Fruit fly (Drosophila melanogaster): Measurements from ENCODE around the gene Ube4A.

dm6 chr2L:6622642-6623162 lies 35.6 kb upstream of the Ube4A start, which contains the start of gene CG34345:
- TF ChIP-seq psq (optimal IDR thresholded peaks at IDR 0.05) (no peak), CG8478 (optimal IDR thresholded peaks at IDR 0.05) (no peak), usp (GFP tag; optimal IDR thresholded peaks at IDR 0.05) (no peak), pan (optimal IDR thresholded peaks at IDR 0.05) (no peak), EcR (GFP tag; optimal IDR thresholded peaks at IDR 0.05) (no peak)
